Fruit fly (Drosophila melanogaster) whole organism, embryonic: ENCODE data around the gene CG5290.

Experiments used
- Abd-B ChIP-seq: fragments of 200-800 bp; sonication (Bioruptor generic); optimal IDR thresholded peaks from 2 replicates; lab custom pipeline; 2018; ENCODE audit warnings: missing biosample characterization, mild to moderate bottlenecking, missing genetic modification characterization, moderate library complexity
- BtbVII ChIP-seq: fragments of 200-800 bp; sonication (Bioruptor generic); optimal IDR thresholded peaks from 3 replicates; lab custom pipeline; 2017; ENCODE audit warnings: missing biosample characterization, mild to moderate bottlenecking, missing genetic modification characterization
- CG10979 ChIP-seq: fragments of 200-800 bp; sonication (Bioruptor generic); optimal IDR thresholded peaks from 2 replicates; lab custom pipeline; 2018; ENCODE audit warnings: missing biosample characterization, mild to moderate bottlenecking, missing genetic modification characterization, moderate library complexity
- CG12769 ChIP-seq: fragments of 200-800 bp; sonication (Bioruptor generic); optimal IDR thresholded peaks from 2 replicates; lab custom pipeline; 2019; ENCODE audit warnings: missing biosample characterization, mild to moderate bottlenecking, missing genetic modification characterization, moderate library complexity
- CG14014 ChIP-seq: fragments of 200-800 bp; sonication (Bioruptor generic); IDR thresholded peaks from 2 replicates; pipeline ENCODE4 v1.3.6; 2022; ENCODE audit warnings: missing biosample characterization, missing genetic modification characterization
- CG15073 ChIP-seq: fragments of 200-800 bp; sonication (Bioruptor generic); optimal IDR thresholded peaks from 2 replicates; lab custom pipeline; 2016; ENCODE audit warnings: missing biosample characterization, missing genetic modification characterization
- CG15269 ChIP-seq: fragments of 200-800 bp; sonication (Bioruptor generic); optimal IDR thresholded peaks from 2 replicates; lab custom pipeline; 2018; ENCODE audit warnings: missing biosample characterization, mild to moderate bottlenecking, missing genetic modification characterization, moderate library complexity
- CG17612 ChIP-seq: fragments of 200-800 bp; sonication (Bioruptor generic); IDR thresholded peaks from 2 replicates; pipeline ENCODE4 v1.3.6; 2022; ENCODE audit warnings: missing biosample characterization, missing genetic modification characterization
- CG1832 ChIP-seq: fragments of 200-800 bp; sonication (Bioruptor generic); optimal IDR thresholded peaks from 2 replicates; lab custom pipeline; 2017; ENCODE audit warnings: missing biosample characterization, mild to moderate bottlenecking, missing genetic modification characterization, inconsistent platforms
- CG18599 ChIP-seq: fragments of 200-800 bp; sonication (Bioruptor generic); optimal IDR thresholded peaks from 3 replicates; lab custom pipeline; 2017; ENCODE audit warnings: missing biosample characterization, missing genetic modification characterization, mild to moderate bottlenecking, moderate library complexity, missing genetic modification reagents
- CG30431 ChIP-seq: fragments of 200-800 bp; sonication (Bioruptor generic); optimal IDR thresholded peaks from 2 replicates; lab custom pipeline; 2017; ENCODE audit warnings: missing biosample characterization, missing genetic modification characterization
- CG4424 ChIP-seq: fragments of 200-800 bp; sonication (Bioruptor generic); optimal IDR thresholded peaks from 3 replicates; lab custom pipeline; 2016; ENCODE audit warnings: missing biosample characterization, missing genetic modification characterization
- CG5180 ChIP-seq: fragments of 200-800 bp; sonication (Bioruptor generic); optimal IDR thresholded peaks from 3 replicates; lab custom pipeline; 2017; ENCODE audit warnings: missing biosample characterization, missing genetic modification characterization, mild to moderate bottlenecking, moderate library complexity, missing genetic modification reagents
- CG6683 ChIP-seq: fragments of 200-800 bp; sonication (Bioruptor generic); optimal IDR thresholded peaks from 2 replicates; lab custom pipeline; 2017; ENCODE audit warnings: missing biosample characterization, mild to moderate bottlenecking, missing genetic modification characterization, missing genetic modification reagents
- CG7786 ChIP-seq: fragments of 200-800 bp; sonication (Bioruptor generic); optimal IDR thresholded peaks from 2 replicates; lab custom pipeline; 2016; ENCODE audit warnings: missing biosample characterization, missing genetic modification characterization
- CG8765 ChIP-seq: fragments of 200-800 bp; sonication (Bioruptor generic); IDR thresholded peaks from 2 replicates; pipeline ENCODE4 v1.3.6; 2022; ENCODE audit warnings: missing biosample characterization, missing genetic modification characterization
- CG8944 ChIP-seq: fragments of 200-800 bp; sonication (Bioruptor generic); optimal IDR thresholded peaks from 3 replicates; lab custom pipeline; 2016; ENCODE audit warnings: missing biosample characterization, missing genetic modification characterization
- CrebB ChIP-seq: fragments of 200-800 bp; sonication (Bioruptor generic); optimal IDR thresholded peaks from 3 replicates; lab custom pipeline; 2018; ENCODE audit warnings: missing biosample characterization, mild to moderate bottlenecking, missing genetic modification characterization
- D ChIP-seq, 2 experiments: fragments of 200-800 bp in 1 of 2; fragments of >200 bp in 1 of 2; sonication (Bioruptor generic) in 1 of 2; optimal IDR thresholded peaks; 2 replicates in 1 of 2; 3 replicates in 1 of 2; lab custom pipeline; 2017; ENCODE audit warnings: mild to moderate bottlenecking in 1 of 2, missing biosample characterization in 1 of 2, missing genetic modification characterization in 1 of 2, missing genetic modification reagents in 1 of 2
- Deaf1 ChIP-seq: fragments of 200-800 bp; optimal IDR thresholded peaks from 3 replicates; lab custom pipeline; 2019; ENCODE audit warnings: missing biosample characterization, mild to moderate bottlenecking, missing genetic modification characterization, moderate library complexity
- Dref ChIP-seq: fragments of 200-800 bp; sonication (Bioruptor generic); IDR thresholded peaks from 2 replicates; pipeline ENCODE4 v1.3.6; 2022; ENCODE audit warnings: missing biosample characterization, missing genetic modification characterization
- GATAe ChIP-seq: fragments of 200-800 bp; sonication (Bioruptor generic); conservative IDR thresholded peaks from 2 replicates; pipeline ENCODE4 v1.3.6; 2022; ENCODE audit warnings: missing biosample characterization, missing genetic modification characterization
- HLH3B ChIP-seq: fragments of 200-800 bp; sonication (Bioruptor generic); IDR thresholded peaks from 2 replicates; pipeline ENCODE4 v1.3.6; 2022; ENCODE audit warnings: missing biosample characterization, missing genetic modification characterization
- Kr ChIP-seq: fragments of 200-800 bp; sonication (Bioruptor generic); optimal IDR thresholded peaks from 2 replicates; lab custom pipeline; 2017; ENCODE audit warnings: missing biosample characterization, mild to moderate bottlenecking, missing genetic modification characterization
- Lpt ChIP-seq: fragments of >200 bp; optimal IDR thresholded peaks from 2 replicates; lab custom pipeline; 2018; ENCODE audit warnings: missing biosample characterization, missing genetic modification characterization
- Mes4 ChIP-seq: fragments of 200-800 bp; sonication (Bioruptor generic); optimal IDR thresholded peaks from 2 replicates; lab custom pipeline; 2016; ENCODE audit warnings: missing biosample characterization, missing genetic modification characterization
- NC2α ChIP-seq: fragments of 200-800 bp; sonication (Bioruptor generic); optimal IDR thresholded peaks from 2 replicates; lab custom pipeline; 2016; ENCODE audit warnings: missing biosample characterization, missing genetic modification characterization
- ac ChIP-seq: fragments of 200-800 bp; sonication (Bioruptor generic); optimal IDR thresholded peaks from 3 replicates; lab custom pipeline; 2017; ENCODE audit warnings: missing biosample characterization, mild to moderate bottlenecking, missing genetic modification characterization
- ase ChIP-seq: fragments of 200-800 bp; sonication (Bioruptor generic); IDR thresholded peaks from 3 replicates; pipeline ENCODE4 v1.3.6; 2022; ENCODE audit warnings: missing biosample characterization, missing genetic modification characterization
- bowl ChIP-seq: fragments of 200-800 bp; sonication (Bioruptor generic); IDR thresholded peaks from 2 replicates; pipeline ENCODE4 v1.3.6; 2022; ENCODE audit warnings: missing biosample characterization, missing genetic modification characterization
- btn ChIP-seq: fragments of 200-800 bp; sonication (Bioruptor generic); optimal IDR thresholded peaks from 2 replicates; lab custom pipeline; 2016; ENCODE audit warnings: missing biosample characterization, missing genetic modification characterization
- crol ChIP-seq: fragments of 200-800 bp; sonication (Bioruptor generic); IDR thresholded peaks from 2 replicates; pipeline ENCODE4 v1.3.6; 2022; ENCODE audit warnings: missing biosample characterization, missing genetic modification characterization
- danr ChIP-seq: fragments of 200-800 bp; sonication (Bioruptor generic); IDR thresholded peaks from 2 replicates; pipeline ENCODE4 v1.3.6; 2022; ENCODE audit warnings: missing biosample characterization, missing genetic modification characterization
- esg ChIP-seq: fragments of 200-800 bp; sonication (Bioruptor generic); conservative IDR thresholded peaks from 2 replicates; pipeline ENCODE4 v1.3.6; 2022; ENCODE audit warnings: missing biosample characterization, missing genetic modification characterization
- gce ChIP-seq: fragments of 200-800 bp; sonication (Bioruptor generic); IDR thresholded peaks from 3 replicates; pipeline ENCODE4 v1.3.6; 2022; ENCODE audit warnings: missing biosample characterization, missing genetic modification characterization
- klu ChIP-seq: fragments of 200-800 bp; sonication (Bioruptor generic); IDR thresholded peaks from 2 replicates; pipeline ENCODE4 v1.3.6; 2022; ENCODE audit warnings: missing biosample characterization, missing genetic modification characterization
- knrl ChIP-seq: fragments of 200-800 bp; sonication (Bioruptor generic); IDR thresholded peaks from 3 replicates; pipeline ENCODE4 v1.3.6; 2022; ENCODE audit warnings: missing biosample characterization, missing genetic modification characterization; ENCODE audit not compliant: partially characterized antibody
- lbe ChIP-seq: fragments of 200-800 bp; sonication (Bioruptor generic); optimal IDR thresholded peaks from 2 replicates; lab custom pipeline; 2016; ENCODE audit warnings: missing biosample characterization, mild to moderate bottlenecking, missing genetic modification characterization
- nerfin-2 ChIP-seq: fragments of 200-800 bp; sonication (Bioruptor generic); IDR thresholded peaks from 2 replicates; pipeline ENCODE4 v1.3.6; 2022; ENCODE audit warnings: missing biosample characterization, missing genetic modification characterization; ENCODE audit not compliant: partially characterized antibody
- nom ChIP-seq: fragments of 200-800 bp; sonication (Bioruptor generic); optimal IDR thresholded peaks from 2 replicates; lab custom pipeline; 2017; ENCODE audit warnings: missing biosample characterization, missing genetic modification characterization, mild to moderate bottlenecking, moderate library complexity, missing genetic modification reagents
- oc ChIP-seq: fragments of 200-800 bp; sonication (Bioruptor generic); optimal IDR thresholded peaks from 2 replicates; lab custom pipeline; 2018; ENCODE audit warnings: missing biosample characterization, mild to moderate bottlenecking, missing genetic modification characterization, moderate library complexity
- otp ChIP-seq: fragments of 200-800 bp; sonication (Bioruptor generic); IDR thresholded peaks from 3 replicates; pipeline ENCODE4, ENCODE4 v1.3.6; 2022; ENCODE audit warnings: missing biosample characterization, missing genetic modification characterization
- pita ChIP-seq: fragments of 200-800 bp; sonication (Bioruptor generic); optimal IDR thresholded peaks from 2 replicates; lab custom pipeline; 2017; ENCODE audit warnings: missing biosample characterization, mild to moderate bottlenecking, missing genetic modification characterization
- repo ChIP-seq: fragments of 200-800 bp; sonication (Bioruptor generic); optimal IDR thresholded peaks from 2 replicates; lab custom pipeline; 2016; ENCODE audit warnings: missing biosample characterization, missing genetic modification characterization
- rib ChIP-seq: fragments of 200-800 bp; sonication (Bioruptor generic); IDR thresholded peaks from 2 replicates; pipeline ENCODE4 v1.3.6; 2022; ENCODE audit warnings: missing biosample characterization, missing genetic modification characterization
- row ChIP-seq: fragments of 200-800 bp; sonication (Bioruptor generic); IDR thresholded peaks from 3 replicates; pipeline ENCODE4 v1.3.6; 2022; ENCODE audit warnings: missing biosample characterization, missing genetic modification characterization
- tin ChIP-seq: fragments of 200-800 bp; sonication (Bioruptor generic); optimal IDR thresholded peaks from 3 replicates; lab custom pipeline; 2016; ENCODE audit warnings: missing biosample characterization, missing genetic modification characterization
- wek ChIP-seq: fragments of 200-800 bp; sonication (Bioruptor generic); optimal IDR thresholded peaks from 3 replicates; lab custom pipeline; 2018; ENCODE audit warnings: missing biosample characterization, mild to moderate bottlenecking, missing genetic modification characterization, moderate library complexity
- wor ChIP-seq: fragments of 200-800 bp; sonication (Bioruptor generic); IDR thresholded peaks from 2 replicates; pipeline ENCODE4 v1.3.6; 2022; ENCODE audit warnings: missing biosample characterization, missing genetic modification characterization
- z ChIP-seq: fragments of 200-800 bp; sonication (Bioruptor generic); IDR thresholded peaks from 3 replicates; pipeline ENCODE4 v1.3.6; 2022; ENCODE audit warnings: missing biosample characterization, missing genetic modification characterization
- zen ChIP-seq: fragments of 200-800 bp; sonication (Bioruptor generic); optimal IDR thresholded peaks from 3 replicates; lab custom pipeline; 2018; ENCODE audit warnings: missing biosample characterization, mild to moderate bottlenecking, missing genetic modification characterization, moderate library complexity

The CG5290 gene

DNA sequence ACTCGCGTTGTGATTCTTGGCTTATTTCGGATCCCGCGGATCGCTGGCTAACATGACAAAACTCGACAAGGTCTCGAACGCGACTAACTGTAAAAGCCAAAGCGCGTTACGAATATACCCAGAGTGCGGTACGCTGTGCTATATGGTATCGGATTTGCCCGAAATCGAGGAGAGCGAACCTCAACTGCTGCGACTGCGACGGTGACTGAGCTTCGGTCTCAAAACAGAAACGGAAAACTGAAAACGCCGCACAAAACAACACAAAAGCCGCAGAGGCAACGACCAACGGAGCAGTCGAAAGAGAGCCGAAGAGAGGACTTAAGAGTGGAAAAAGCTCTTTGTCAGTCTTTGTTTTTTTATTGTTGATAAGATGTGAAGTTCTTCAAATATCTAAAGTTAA is 49.2 kb upstream of the CG5290 start (continued):
- TF ChIP-seq tin (GFP tag; lab: Kevin White, UChicago) (no peak), oc (tag; lab: Kevin White, UChicago) (peak; percentile 22), nerfin-2 (GFP tag; lab: Robert Waterston, UW) (no peak), CG17612 (no peak), pita (GFP tag; lab: Kevin White, UChicago) (no peak), GATAe (GFP tag; lab: Robert Waterston, UW) (0 out of 2 replicates have a peak, but pooled peaks have one; percentile 15), HLH3B (no peak), lbe (peak; percentile 39), Lpt (GFP tag; lab: Kevin White, UChicago) (no peak), CG4424 (GFP tag; lab: Kevin White, UChicago) (no peak), row (GFP tag; lab: Robert Waterston, UW) (no peak; the same call in 2 of the 3 replicates), wek (GFP tag; lab: Kevin White, UChicago) (no peak), esg (GFP tag; lab: Robert Waterston, UW) (no peak), CG7786 (no peak), CG8944 (GFP tag; lab: Kevin White, UChicago) (no peak), Dref (GFP tag; lab: Robert Waterston, UW) (no peak), ac (GFP tag; lab: Kevin White, UChicago) (no peak), CG14014 (peak; percentile 24; the same call in 1 of the 2 replicates), Abd-B (GFP tag; lab: Kevin White, UChicago) (no peak), rib (GFP tag; lab: Robert Waterston, UW) (peak; percentile 76), nom (GFP tag; lab: Kevin White, UChicago) (peak; percentile 61), Deaf1 (peak; percentile 73), repo (GFP tag; lab: Kevin White, UChicago) (no peak), CG10979 (no peak), wor (GFP tag; lab: Robert Waterston, UW) (no peak), CrebB (tag; lab: Kevin White, UChicago) (peak; percentile 43), gce (GFP tag; lab: Robert Waterston, UW) (peak; percentile 55; the same call in 1 of the 3 replicates), NC2α (GFP tag; lab: Kevin White, UChicago) (no peak), CG12769 (tag; lab: Kevin White, UChicago) (peak; percentile 42), CG30431 (GFP tag; lab: Kevin White, UChicago) (no peak), Mes4 (GFP tag; lab: Kevin White, UChicago) (no peak), klu (GFP tag; lab: Robert Waterston, UW) (no peak), Kr (GFP tag; lab: Kevin White, UChicago) (no peak), z (GFP tag; lab: Robert Waterston, UW) (no peak), BtbVII (GFP tag; lab: Kevin White, UChicago) (peak; percentile 22), knrl (GFP tag; lab: Robert Waterston, UW) (no peak), CG8765 (GFP tag; lab: Robert Waterston, UW) (no peak), otp (GFP tag; lab: Robert Waterston, UW) (0 out of 3 replicates have a peak, but pooled peaks have one; percentile 31), danr (GFP tag; lab: Robert Waterston, UW) (no peak), CG6683 (GFP tag; lab: Kevin White, UChicago) (no peak), bowl (GFP tag; lab: Robert Waterston, UW) (no peak), zen (tag; lab: Kevin White, UChicago) (no peak), CG18599 (GFP tag; lab: Kevin White, UChicago) (peak; percentile 44), D (optimal IDR thresholded peaks at IDR 0.05; lab: Kevin White, UChicago) (no peak), D (GFP tag; optimal IDR thresholded peaks at IDR 0.05; lab: Kevin White, UChicago) (no peak), CG1832 (no peak), crol (GFP tag; lab: Robert Waterston, UW) (no peak), CG15073 (no peak), CG5180 (peak; percentile 1), btn (GFP tag; lab: Kevin White, UChicago) (no peak), ase (GFP tag; lab: Robert Waterston, UW) (no peak), CG15269 (tag; lab: Kevin White, UChicago) (no peak)
